Worm (Caenorhabditis elegans): Measurements from ENCODE around the gene lin-39.

- no peak for TF ChIP-seq nhr-25 (tag; optimal IDR thresholded peaks at IDR 0.05; ENCODE audit: borderline replicate concordance, insufficient read depth)
- no peak for TF ChIP-seq ceh-62 (tag; optimal IDR thresholded peaks at IDR 0.05)
- TF ChIP-seq lin-39 (tag; optimal IDR thresholded peaks at IDR 0.05) = no peak
- TF ChIP-seq snpc-4 (tag; optimal IDR thresholded peaks at IDR 0.05) = no peak
- TF ChIP-seq duxl-1 (tag; optimal IDR thresholded peaks at IDR 0.05; ENCODE audit: poor library complexity) = no peak
- no peak for TF ChIP-seq ztf-11 (tag; optimal IDR thresholded peaks at IDR 0.05)
These were observed 9.4 kb downstream of the lin-39 start for ce11 chrIII:7526974-7527466.

Measured in whole organism, L4 larva.